Fruit fly (Drosophila melanogaster): Measurements from ENCODE around the gene CG43707.
A peak's percentile ranks its signal among the peaks of the same experiment; 100 is the strongest.

CG43707 gene

dm6 chr2L:3777485-3777884, 20.4 kb downstream of the CG43707 start:
- TF ChIP-seq Snoo (tag; optimal IDR thresholded peaks at IDR 0.05) (no peak), D1 (tag; optimal IDR thresholded peaks at IDR 0.05) (no peak), CG8159 (tag; optimal IDR thresholded peaks at IDR 0.05) (no peak), fd96Ca (GFP tag; IDR thresholded peaks at IDR 0.05) (no peak), CG4496 (GFP tag; IDR thresholded peaks at IDR 0.05) (no peak), CG17806 (tag; optimal IDR thresholded peaks at IDR 0.05) (no peak), Pif1A (GFP tag; optimal IDR thresholded peaks at IDR 0.05) (no peak), CG32121 (GFP tag; IDR thresholded peaks at IDR 0.05) (no peak), CG12605 (GFP tag; IDR thresholded peaks at IDR 0.05) (no peak), CG10348 (GFP tag; IDR thresholded peaks at IDR 0.05) (no peak), CG15710 (tag; optimal IDR thresholded peaks at IDR 0.05) (no peak), CG13204 (GFP tag; optimal IDR thresholded peaks at IDR 0.05) (no peak), Pif1B (GFP tag; optimal IDR thresholded peaks at IDR 0.05) (no peak), Ets98B (GFP tag; IDR thresholded peaks at IDR 0.05) (no peak), CG14655 (GFP tag; optimal IDR thresholded peaks at IDR 0.05) (no peak), CG8301 (tag; optimal IDR thresholded peaks at IDR 0.05) (no peak), rn (GFP tag; IDR thresholded peaks at IDR 0.05) (no peak), EcR (GFP tag; optimal IDR thresholded peaks at IDR 0.05) (no peak)

dm6 chr2L:3778157-3779060, 21.4 kb downstream of the CG43707 start:
- TF ChIP-seq Pif1A (GFP tag; optimal IDR thresholded peaks at IDR 0.05) = peak; percentile 80
- 0 out of 2 replicates have a peak, but pooled peaks have one; percentile 15 for TF ChIP-seq CG10348 (GFP tag; IDR thresholded peaks at IDR 0.05)
- TF ChIP-seq gl (tag; optimal IDR thresholded peaks at IDR 0.05) = peak; percentile 32
- peak; percentile 84 for TF ChIP-seq Pif1B (GFP tag; optimal IDR thresholded peaks at IDR 0.05)
- peak; percentile 88 for TF ChIP-seq CG17806 (tag; optimal IDR thresholded peaks at IDR 0.05)
- peak; percentile 81; the same call in 2 of the 3 replicates for TF ChIP-seq fd96Ca (GFP tag; IDR thresholded peaks at IDR 0.05)
- TF ChIP-seq CG4496 (GFP tag; IDR thresholded peaks at IDR 0.05) = peak; percentile 80
- TF ChIP-seq CG8159 (tag; optimal IDR thresholded peaks at IDR 0.05) = peak; percentile 89
- peak; percentile 86 for TF ChIP-seq CG8301 (tag; optimal IDR thresholded peaks at IDR 0.05)
- TF ChIP-seq Ets98B (GFP tag; IDR thresholded peaks at IDR 0.05) = peak; percentile 70
- peak; percentile 57; the same call in 1 of the 2 replicates for TF ChIP-seq CG12605 (GFP tag; IDR thresholded peaks at IDR 0.05)
- TF ChIP-seq CG13204 (GFP tag; optimal IDR thresholded peaks at IDR 0.05) = peak; percentile 54
- peak; percentile 90 for TF ChIP-seq CG9948 (tag; optimal IDR thresholded peaks at IDR 0.05)
- TF ChIP-seq CG34367 (tag; optimal IDR thresholded peaks at IDR 0.05) = peak; percentile 76
- TF ChIP-seq Snoo (tag; optimal IDR thresholded peaks at IDR 0.05) = peak; percentile 81
- peak; percentile 82 for TF ChIP-seq CG15710 (tag; optimal IDR thresholded peaks at IDR 0.05)
- TF ChIP-seq CG14655 (GFP tag; optimal IDR thresholded peaks at IDR 0.05) = peak; percentile 90
- peak; percentile 55 for TF ChIP-seq CG32121 (GFP tag; IDR thresholded peaks at IDR 0.05)
- TF ChIP-seq D1 (tag; optimal IDR thresholded peaks at IDR 0.05) = peak; percentile 70
- 0 out of 2 replicates have a peak, but pooled peaks have one; percentile 14 for TF ChIP-seq rn (GFP tag; IDR thresholded peaks at IDR 0.05)
- TF ChIP-seq EcR (GFP tag; optimal IDR thresholded peaks at IDR 0.05) = peak; percentile 74

dm6 chr2L:3779143-3779788, 22.2 kb downstream of the CG43707 start:
- TF ChIP-seq fd96Ca (GFP tag; IDR thresholded peaks at IDR 0.05) (no peak), Ets98B (GFP tag; IDR thresholded peaks at IDR 0.05) (no peak), EcR (GFP tag; optimal IDR thresholded peaks at IDR 0.05) (no peak), CG13204 (GFP tag; optimal IDR thresholded peaks at IDR 0.05) (no peak), CG9948 (tag; optimal IDR thresholded peaks at IDR 0.05) (peak; percentile 8), rn (GFP tag; IDR thresholded peaks at IDR 0.05) (no peak), CG4496 (GFP tag; IDR thresholded peaks at IDR 0.05) (no peak), CG14655 (GFP tag; optimal IDR thresholded peaks at IDR 0.05) (peak; percentile 4), CG10348 (GFP tag; IDR thresholded peaks at IDR 0.05) (no peak), CG34367 (tag; optimal IDR thresholded peaks at IDR 0.05) (no peak)

- TF ChIP-seq CG8301 (tag; optimal IDR thresholded peaks at IDR 0.05) (no peak), CG8159 (tag; optimal IDR thresholded peaks at IDR 0.05) (peak; percentile 5)
Observed at dm6 chr2L:3780587-3780986, 23.5 kb downstream of the CG43707 start.

dm6 chr2L:3781132-3781877, 24.2 kb downstream of the CG43707 start:
- TF ChIP-seq CG4496 (GFP tag; IDR thresholded peaks at IDR 0.05) = peak; percentile 85
- peak; percentile 68 for TF ChIP-seq CG8159 (tag; optimal IDR thresholded peaks at IDR 0.05)
- peak; percentile 60 for TF ChIP-seq Ets98B (GFP tag; IDR thresholded peaks at IDR 0.05)
- TF ChIP-seq Pif1A (GFP tag; optimal IDR thresholded peaks at IDR 0.05) = no peak
- TF ChIP-seq CG8301 (tag; optimal IDR thresholded peaks at IDR 0.05) = peak; percentile 44
- TF ChIP-seq D1 (tag; optimal IDR thresholded peaks at IDR 0.05) = no peak
- no peak for TF ChIP-seq gl (tag; optimal IDR thresholded peaks at IDR 0.05)
- TF ChIP-seq Snoo (tag; optimal IDR thresholded peaks at IDR 0.05) = peak; percentile 47
- TF ChIP-seq CG34367 (tag; optimal IDR thresholded peaks at IDR 0.05) = peak; percentile 32
- TF ChIP-seq CG13204 (GFP tag; optimal IDR thresholded peaks at IDR 0.05) = peak; percentile 30
- TF ChIP-seq CG32121 (GFP tag; IDR thresholded peaks at IDR 0.05) = peak; percentile 52; the same call in 1 of the 2 replicates
- TF ChIP-seq CG12605 (GFP tag; IDR thresholded peaks at IDR 0.05) = no peak
- TF ChIP-seq fd96Ca (GFP tag; IDR thresholded peaks at IDR 0.05) = no peak
- no peak for TF ChIP-seq CG10348 (GFP tag; IDR thresholded peaks at IDR 0.05)
- peak; percentile 70 for TF ChIP-seq CG9948 (tag; optimal IDR thresholded peaks at IDR 0.05)
- peak; percentile 82 for TF ChIP-seq CG15710 (tag; optimal IDR thresholded peaks at IDR 0.05)
- TF ChIP-seq CG17806 (tag; optimal IDR thresholded peaks at IDR 0.05) = peak; percentile 42
- peak; percentile 30 for TF ChIP-seq Pif1B (GFP tag; optimal IDR thresholded peaks at IDR 0.05)
- TF ChIP-seq CG14655 (GFP tag; optimal IDR thresholded peaks at IDR 0.05) = peak; percentile 51
- TF ChIP-seq EcR (GFP tag; optimal IDR thresholded peaks at IDR 0.05) = peak; percentile 53
- TF ChIP-seq rn (GFP tag; IDR thresholded peaks at IDR 0.05) = 0 out of 2 replicates have a peak, but pooled peaks have one; percentile 22

All from whole organism, pupa.